Worm (Caenorhabditis elegans) whole organism, L2 larva: ENCODE results near the gene nduv-3.

Experiments
- ZK546.5 ChIP-seq: sonication (generic microtip); optimal IDR thresholded peaks from 2 replicates; lab custom pipeline; 2017; ENCODE audit warnings: missing biosample characterization, missing genetic modification characterization
- ceh-16 ChIP-seq: fragments of 150-350 bp; optimal IDR thresholded peaks from 2 replicates; lab custom pipeline; 2014; ENCODE audit warnings: missing biosample characterization, missing genetic modification characterization
- lsy-2 ChIP-seq, 2 experiments: fragments of 150-350 bp in 1 of 2; sonication (generic microtip) in 1 of 2; optimal IDR thresholded peaks; 2 replicates each; lab custom pipeline; 2014 to 2017; ENCODE audit warnings: missing biosample characterization in 2 of 2, missing genetic modification characterization in 2 of 2
- mdl-1 ChIP-seq, 2 experiments: fragments of 150-350 bp in 1 of 2; sonication (generic microtip) in 1 of 2; optimal IDR thresholded peaks; 2 replicates each; lab custom pipeline; 2017; ENCODE audit warnings: missing biosample characterization in 2 of 2, missing genetic modification characterization in 2 of 2
- nhr-129 ChIP-seq: fragments of 150-350 bp; optimal IDR thresholded peaks from 2 replicates; lab custom pipeline; 2014; ENCODE audit warnings: missing biosample characterization, missing genetic modification characterization
- nhr-23 ChIP-seq: fragments of 150-350 bp; optimal IDR thresholded peaks from 2 replicates; lab custom pipeline; 2014; ENCODE audit warnings: missing biosample characterization, missing genetic modification reagents, missing genetic modification characterization
- nhr-237 ChIP-seq: fragments of 150-350 bp; optimal IDR thresholded peaks from 2 replicates; lab custom pipeline; 2014; ENCODE audit warnings: missing biosample characterization, missing genetic modification characterization
- snpc-4 ChIP-seq: fragments of 150-350 bp; optimal IDR thresholded peaks from 2 replicates; lab custom pipeline; 2014; ENCODE audit warnings: missing biosample characterization, missing genetic modification characterization
- zag-1 ChIP-seq: fragments of 150-350 bp; optimal IDR thresholded peaks from 2 replicates; lab custom pipeline; 2014; ENCODE audit warnings: missing biosample characterization, missing genetic modification characterization
- ztf-11 ChIP-seq: sonication (generic microtip); optimal IDR thresholded peaks from 2 replicates; lab custom pipeline; 2017; ENCODE audit warnings: missing biosample characterization, missing genetic modification characterization
- ztf-4 ChIP-seq: fragments of 150-350 bp; optimal IDR thresholded peaks from 2 replicates; lab custom pipeline; 2014; ENCODE audit warnings: missing biosample characterization, missing genetic modification characterization

DNA sequence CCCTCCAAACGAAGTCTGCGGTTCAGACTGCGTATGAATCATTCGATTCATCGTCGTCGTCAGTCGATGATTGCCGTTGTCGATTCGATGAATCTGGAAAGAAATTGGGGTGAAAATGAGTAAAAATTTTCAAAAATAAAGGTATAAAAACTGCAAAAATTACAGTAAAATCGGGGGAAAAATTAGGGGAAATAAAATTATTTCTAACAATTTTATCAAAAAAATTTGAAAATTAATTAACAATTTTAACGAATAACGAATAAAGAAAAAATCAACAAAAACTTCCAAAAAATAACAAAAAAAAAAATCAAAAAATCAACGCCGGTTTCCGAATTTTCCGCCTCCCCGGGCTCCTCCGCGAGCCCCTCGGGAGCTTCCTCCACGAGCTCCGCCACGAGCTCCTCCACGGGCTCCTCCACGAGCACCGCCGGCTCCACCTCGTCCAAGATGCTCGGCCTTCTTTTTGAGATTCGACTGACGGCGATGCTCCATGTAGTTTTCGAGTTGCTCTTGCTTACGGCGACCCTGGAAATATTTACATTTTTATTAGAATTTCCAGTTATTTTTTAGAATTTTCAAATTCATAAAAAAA lies 47.7 kb downstream of the nduv-3 start, which contains the start of gene egrh-3:
- TF ChIP-seq mdl-1 (tag; optimal IDR thresholded peaks at IDR 0.05; lab: Kevin White, UChicago) (no peak), ceh-16 (tag; lab: Kevin White, UChicago) (no peak), zag-1 (tag; lab: Kevin White, UChicago) (no peak), ZK546.5 (tag; lab: Kevin White, UChicago) (no peak), nhr-129 (tag; lab: Kevin White, UChicago) (no peak), lsy-2 (tag; optimal IDR thresholded peaks at IDR 0.05; lab: Kevin White, UChicago) (no peak), snpc-4 (no peak), nhr-23 (tag; lab: Kevin White, UChicago) (no peak), nhr-237 (tag; lab: Kevin White, UChicago) (no peak), ztf-11 (tag; lab: Kevin White, UChicago) (no peak), ztf-4 (tag; lab: Kevin White, UChicago) (no peak)
